Fruit fly (Drosophila melanogaster): ENCODE results near the gene Tmem43.
A peak's percentile ranks its signal among the peaks of the same experiment; 100 is the strongest.

Tmem43 gene

DNA sequence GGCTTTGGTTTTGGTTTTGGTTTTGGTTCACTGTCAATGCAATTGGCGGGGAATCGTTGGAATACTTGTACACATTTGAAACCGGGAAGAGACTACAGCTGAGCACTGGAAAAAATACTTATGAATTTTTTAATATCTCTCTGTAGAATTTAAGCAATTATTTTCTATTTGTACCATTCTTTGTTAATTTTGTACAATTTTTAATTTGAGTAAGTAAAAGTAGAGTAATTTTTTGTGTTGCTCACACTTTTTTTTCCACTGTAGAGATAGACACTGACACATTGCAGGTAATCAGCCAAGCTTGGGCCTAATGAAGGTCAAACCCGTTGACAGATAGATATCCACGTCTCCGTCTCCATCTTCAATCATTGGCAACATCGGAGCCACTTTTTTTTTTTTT is 31.6 kb downstream of the Tmem43 start:
- no peak for TF ChIP-seq CG31365 (tag; optimal IDR thresholded peaks at IDR 0.05)
- no peak for TF ChIP-seq CG34422 (GFP tag; IDR thresholded peaks at IDR 0.05)
- TF ChIP-seq CG17361 (GFP tag; IDR thresholded peaks at IDR 0.05) = 0 out of 3 replicates have a peak, but pooled peaks have one; percentile 38
- no peak for TF ChIP-seq jing (GFP tag; optimal IDR thresholded peaks at IDR 0.05)
- peak; percentile 57; the same call in 1 of the 2 replicates for TF ChIP-seq E2f1 (GFP tag; IDR thresholded peaks at IDR 0.05)
- no peak for TF ChIP-seq unc-4 (GFP tag; IDR thresholded peaks at IDR 0.05; ENCODE audit: partially characterized antibody)
- TF ChIP-seq Meics (GFP tag; optimal IDR thresholded peaks at IDR 0.05) = no peak
- TF ChIP-seq kay (GFP tag; optimal IDR thresholded peaks at IDR 0.05) = no peak
- no peak for TF ChIP-seq onecut (GFP tag; IDR thresholded peaks at IDR 0.05)
- no peak for TF ChIP-seq Bdp1 (GFP tag; optimal IDR thresholded peaks at IDR 0.05)
- no peak for TF ChIP-seq insv (GFP tag; optimal IDR thresholded peaks at IDR 0.05)
- TF ChIP-seq CG1647 (GFP tag; optimal IDR thresholded peaks at IDR 0.05) = no peak
- no peak for TF ChIP-seq gro (GFP tag; optimal IDR thresholded peaks at IDR 0.05)
- peak; percentile 1 for TF ChIP-seq ATbp (GFP tag; optimal IDR thresholded peaks at IDR 0.05)
- peak; percentile 6 for TF ChIP-seq CG17385 (GFP tag; optimal IDR thresholded peaks at IDR 0.05)
- TF ChIP-seq dpn (GFP tag; optimal IDR thresholded peaks at IDR 0.05) = no peak
- peak; percentile 53 for TF ChIP-seq CG2712 (tag; optimal IDR thresholded peaks at IDR 0.05)
- peak; percentile 60; the same call in 1 of the 3 replicates for TF ChIP-seq so (GFP tag; IDR thresholded peaks at IDR 0.05)
- TF ChIP-seq seq (GFP tag; IDR thresholded peaks at IDR 0.05) = 0 out of 2 replicates have a peak, but pooled peaks have one; percentile 16
- no peak for TF ChIP-seq MESR4 (GFP tag; optimal IDR thresholded peaks at IDR 0.05)
- no peak for TF ChIP-seq CG11560 (tag; IDR thresholded peaks at IDR 0.05)
- no peak for TF ChIP-seq tx (GFP tag; optimal IDR thresholded peaks at IDR 0.05)
- no peak for TF ChIP-seq HmgD (GFP tag; optimal IDR thresholded peaks at IDR 0.05)
- no peak for TF ChIP-seq Atf3 (GFP tag; optimal IDR thresholded peaks at IDR 0.05)
- TF ChIP-seq ro (GFP tag; IDR thresholded peaks at IDR 0.05) = no peak
- TF ChIP-seq Scr (GFP tag; IDR thresholded peaks at IDR 0.05; ENCODE audit: partially characterized antibody) = no peak
- TF ChIP-seq Abd-B (GFP tag; optimal IDR thresholded peaks at IDR 0.05) = no peak
- TF ChIP-seq CG5953 (GFP tag; IDR thresholded peaks at IDR 0.05) = no peak
- TF ChIP-seq peb (GFP tag; IDR thresholded peaks at IDR 0.05) = no peak
- peak; percentile 14 for TF ChIP-seq tin (GFP tag; optimal IDR thresholded peaks at IDR 0.05)
- TF ChIP-seq ranshi (GFP tag; IDR thresholded peaks at IDR 0.05) = 0 out of 2 replicates have a peak, but pooled peaks have one; percentile 33
- TF ChIP-seq Trl (optimal IDR thresholded peaks at IDR 0.05) = no peak
- no peak for TF ChIP-seq Trl (GFP tag; optimal IDR thresholded peaks at IDR 0.05)
- no peak for TF ChIP-seq br (optimal IDR thresholded peaks at IDR 0.05)
- TF ChIP-seq Xrp1 (GFP tag; IDR thresholded peaks at IDR 0.05) = peak; percentile 58
- TF ChIP-seq Pdp1 (GFP tag; optimal IDR thresholded peaks at IDR 0.05) = peak in 1 of 2 experiments; percentile 80
- TF ChIP-seq CG34224 (GFP tag; IDR thresholded peaks at IDR 0.05; ENCODE audit: partially characterized antibody) = no peak
- TF ChIP-seq CG5180 (GFP tag; optimal IDR thresholded peaks at IDR 0.05) = no peak
- no peak for TF ChIP-seq Nf-YC (tag; optimal IDR thresholded peaks at IDR 0.05)
- no peak for TF ChIP-seq CG9817 (tag; optimal IDR thresholded peaks at IDR 0.05)
- peak; percentile 65 for TF ChIP-seq gem (tag; optimal IDR thresholded peaks at IDR 0.05)
- peak; percentile 58 for TF ChIP-seq Ptx1 (GFP tag; IDR thresholded peaks at IDR 0.05)
- no peak for TF ChIP-seq CG6813 (GFP tag; optimal IDR thresholded peaks at IDR 0.05)
- TF ChIP-seq Sox102F (GFP tag; optimal IDR thresholded peaks at IDR 0.05) = peak; percentile 51
- TF ChIP-seq CG4854 (GFP tag; optimal IDR thresholded peaks at IDR 0.05) = no peak
- 0 out of 3 replicates have a peak, but pooled peaks have one; percentile 27 for TF ChIP-seq CG11093 (GFP tag; IDR thresholded peaks at IDR 0.05)
- no peak for TF ChIP-seq Six4 (GFP tag; optimal IDR thresholded peaks at IDR 0.05)
- TF ChIP-seq dmrt99B (tag; optimal IDR thresholded peaks at IDR 0.05) = peak; percentile 55
- no peak for TF ChIP-seq trh (GFP tag; optimal IDR thresholded peaks at IDR 0.05)
- TF ChIP-seq Gsc (GFP tag; IDR thresholded peaks at IDR 0.05) = no peak
- no peak for TF ChIP-seq pan (optimal IDR thresholded peaks at IDR 0.05)
- peak in 1 of 2 experiments; percentile 27 for TF ChIP-seq pan (GFP tag; optimal IDR thresholded peaks at IDR 0.05 in 1 of 2, IDR thresholded peaks at IDR 0.05 in 1 of 2)
